Fruit fly (Drosophila melanogaster): Measurements from ENCODE around the gene Sarm.

The Sarm gene

dm6 chr3L:8121590-8121989 is 57.9 kb downstream of the Sarm start, which contains the start of gene ldbr:
Gene ldbr (plus strand): TSS chr3L:8121827.
- TF ChIP-seq h (optimal IDR thresholded peaks at IDR 0.05) (no peak), Myc (optimal IDR thresholded peaks at IDR 0.05) (no peak), insv (optimal IDR thresholded peaks at IDR 0.05) (no peak), ttk (optimal IDR thresholded peaks at IDR 0.05) (no peak), Sin3A (optimal IDR thresholded peaks at IDR 0.05) (no peak), psq (optimal IDR thresholded peaks at IDR 0.05) (no peak)

- TF ChIP-seq insv (optimal IDR thresholded peaks at IDR 0.05) (no peak), Myc (optimal IDR thresholded peaks at IDR 0.05) (no peak), h (optimal IDR thresholded peaks at IDR 0.05) (no peak), Sin3A (optimal IDR thresholded peaks at IDR 0.05) (no peak), psq (optimal IDR thresholded peaks at IDR 0.05) (no peak), ttk (optimal IDR thresholded peaks at IDR 0.05) (no peak)
Observed at dm6 chr3L:8124481-8125359, 61.0 kb downstream of the Sarm start, which contains the start of the genes CG7550 and mRpL36. Gene CG7550 (minus strand): TSS chr3L:8124531. Gene mRpL36 (minus strand): TSS chr3L:8125132.

- no peak for TF ChIP-seq psq (optimal IDR thresholded peaks at IDR 0.05)
- TF ChIP-seq h (optimal IDR thresholded peaks at IDR 0.05) = no peak
- TF ChIP-seq insv (optimal IDR thresholded peaks at IDR 0.05) = no peak
- TF ChIP-seq Myc (optimal IDR thresholded peaks at IDR 0.05) = no peak
- TF ChIP-seq ttk (optimal IDR thresholded peaks at IDR 0.05) = no peak
- no peak for TF ChIP-seq Sin3A (optimal IDR thresholded peaks at IDR 0.05)
Observed at dm6 chr3L:8127712-8128210, 64.1 kb downstream of the Sarm start, which contains the start of the genes Cds and Uba2. Gene Cds (plus strand): TSS chr3L:8127762. Gene Uba2 (minus strand): TSS chr3L:8127818.

- no peak for TF ChIP-seq psq (optimal IDR thresholded peaks at IDR 0.05)
Observed at dm6 chr3L:8128396-8129050, 64.8 kb downstream of the Sarm start.

- TF ChIP-seq Myc (optimal IDR thresholded peaks at IDR 0.05) (no peak), h (optimal IDR thresholded peaks at IDR 0.05) (no peak), ttk (optimal IDR thresholded peaks at IDR 0.05) (no peak), insv (optimal IDR thresholded peaks at IDR 0.05) (no peak), Sin3A (optimal IDR thresholded peaks at IDR 0.05) (no peak), psq (optimal IDR thresholded peaks at IDR 0.05) (no peak)
Observed at dm6 chr3L:8137448-8137906, 73.8 kb downstream of the Sarm start, which contains the start of the genes Setx and mus301. Gene Setx (minus strand): TSS chr3L:8137498. Gene mus301 (plus strand): TSS chr3L:8137808.

- no peak for TF ChIP-seq Sin3A (optimal IDR thresholded peaks at IDR 0.05)
- no peak for TF ChIP-seq h (optimal IDR thresholded peaks at IDR 0.05)
- no peak for TF ChIP-seq psq (optimal IDR thresholded peaks at IDR 0.05)
- TF ChIP-seq Myc (optimal IDR thresholded peaks at IDR 0.05) = no peak
- no peak for TF ChIP-seq insv (optimal IDR thresholded peaks at IDR 0.05)
- no peak for TF ChIP-seq ttk (optimal IDR thresholded peaks at IDR 0.05)
Observed at dm6 chr3L:8150284-8150683, 86.6 kb downstream of the Sarm start.

dm6 chr3L:8150812-8151211 is 87.1 kb downstream of the Sarm start:
- TF ChIP-seq Myc (optimal IDR thresholded peaks at IDR 0.05) (no peak), psq (optimal IDR thresholded peaks at IDR 0.05) (no peak), insv (optimal IDR thresholded peaks at IDR 0.05) (no peak), ttk (optimal IDR thresholded peaks at IDR 0.05) (no peak), h (optimal IDR thresholded peaks at IDR 0.05) (no peak), Sin3A (optimal IDR thresholded peaks at IDR 0.05) (no peak)

dm6 chr3L:8151727-8152199 is 88.1 kb downstream of the Sarm start, which contains the start of gene CG13676:
Gene CG13676 (minus strand): TSS chr3L:8151813.
- TF ChIP-seq Myc (optimal IDR thresholded peaks at IDR 0.05) = no peak

- TF ChIP-seq ttk (optimal IDR thresholded peaks at IDR 0.05) = no peak
- no peak for TF ChIP-seq h (optimal IDR thresholded peaks at IDR 0.05)
- no peak for TF ChIP-seq psq (optimal IDR thresholded peaks at IDR 0.05)
- TF ChIP-seq Myc (optimal IDR thresholded peaks at IDR 0.05) = no peak
- TF ChIP-seq insv (optimal IDR thresholded peaks at IDR 0.05) = no peak
- no peak for TF ChIP-seq Sin3A (optimal IDR thresholded peaks at IDR 0.05)
Observed at dm6 chr3L:8153206-8153996, 89.7 kb downstream of the Sarm start.

dm6 chr3L:8154544-8154943 is 90.9 kb downstream of the Sarm start:
- no peak for TF ChIP-seq ttk (optimal IDR thresholded peaks at IDR 0.05)

dm6 chr3L:8155324-8155723 is 91.7 kb downstream of the Sarm start:
- TF ChIP-seq h (optimal IDR thresholded peaks at IDR 0.05) (no peak), insv (optimal IDR thresholded peaks at IDR 0.05) (no peak), psq (optimal IDR thresholded peaks at IDR 0.05) (no peak), Sin3A (optimal IDR thresholded peaks at IDR 0.05) (no peak), ttk (optimal IDR thresholded peaks at IDR 0.05) (no peak), Myc (optimal IDR thresholded peaks at IDR 0.05) (no peak)
